Worm (Caenorhabditis elegans) whole organism, L2 larva: Measurements from ENCODE around the gene slcf-2.

Experiments used
- dmd-4 ChIP-seq: sonication (generic microtip); optimal IDR thresholded peaks from 2 replicates; lab custom pipeline; 2017; ENCODE audit warnings: missing biosample characterization, missing genetic modification characterization
- elt-1 ChIP-seq: fragments of 150-350 bp; optimal IDR thresholded peaks from 2 replicates; lab custom pipeline; 2014; ENCODE audit warnings: missing biosample characterization, missing genetic modification characterization
- lin-11 ChIP-seq: fragments of 150-350 bp; sonication (generic microtip); optimal IDR thresholded peaks from 2 replicates; lab custom pipeline; 2014; ENCODE audit warnings: missing biosample characterization, missing genetic modification characterization, inconsistent platforms, mixed read lengths
- nhr-10 ChIP-seq: sonication (generic microtip); optimal IDR thresholded peaks from 2 replicates; lab custom pipeline; 2017; ENCODE audit warnings: missing biosample characterization, missing genetic modification characterization
- skn-1 ChIP-seq: sonication (generic microtip); optimal IDR thresholded peaks from 2 replicates; lab custom pipeline; 2017; ENCODE audit warnings: missing biosample characterization, missing genetic modification characterization
- snpc-4 ChIP-seq: fragments of 150-350 bp; optimal IDR thresholded peaks from 2 replicates; lab custom pipeline; 2014; ENCODE audit warnings: missing biosample characterization, missing genetic modification characterization
- unc-55 ChIP-seq: fragments of 150-350 bp; sonication (generic microtip); optimal IDR thresholded peaks from 3 replicates; lab custom pipeline; 2014; ENCODE audit warnings: missing biosample characterization, missing genetic modification reagents, missing genetic modification characterization

DNA sequence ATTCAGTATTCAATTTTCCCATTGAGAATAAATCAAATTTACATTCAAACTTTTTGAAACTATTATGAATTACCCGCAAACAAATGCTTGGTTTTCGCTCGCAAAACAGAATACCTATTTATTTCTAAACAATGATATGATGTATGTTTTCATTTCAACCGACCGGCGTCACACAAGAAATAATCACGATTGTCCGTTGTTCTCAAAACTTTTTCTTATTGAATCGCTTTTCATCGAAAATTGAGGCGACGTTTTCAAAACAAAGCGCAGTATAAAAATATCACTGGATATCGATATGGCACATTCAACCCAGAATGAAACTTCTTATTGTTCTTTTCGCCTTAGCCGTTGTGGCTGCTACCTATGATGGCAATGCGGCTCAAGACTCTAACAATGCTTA is 47.9 kb downstream of the slcf-2 start, which contains the start of gene ZK813.3:
- TF ChIP-seq nhr-10 (tag; lab: Kevin White, UChicago) (no peak), dmd-4 (tag; lab: Kevin White, UChicago) (no peak), snpc-4 (no peak), elt-1 (tag; lab: Kevin White, UChicago) (no peak), lin-11 (no peak), skn-1 (tag; lab: Kevin White, UChicago) (no peak), unc-55 (GFP tag; lab: Kevin White, UChicago) (no peak)
